Worm (Caenorhabditis elegans) whole organism, L1 larva: ENCODE data around the gene ttll-15.
A peak's percentile ranks its signal among the peaks of the same experiment; 100 is the strongest.

Experiments used
- C04F5.9 ChIP-seq: sonication (generic microtip); optimal IDR thresholded peaks from 2 replicates; lab custom pipeline; 2016; ENCODE audit warnings: missing genetic modification characterization, missing compliant biosample characterization
- C34B4.2 ChIP-seq: sonication (generic microtip); optimal IDR thresholded peaks from 2 replicates; lab custom pipeline; 2017; ENCODE audit warnings: mild to moderate bottlenecking, missing genetic modification characterization, missing compliant biosample characterization
- Y116A8C.19 ChIP-seq: sonication (generic microtip); optimal IDR thresholded peaks from 2 replicates; lab custom pipeline; 2016; ENCODE audit warnings: missing compliant biosample characterization, missing genetic modification characterization, borderline replicate concordance
- aha-1 ChIP-seq: fragments of 150-350 bp; optimal IDR thresholded peaks from 2 replicates; lab custom pipeline; 2014; ENCODE audit warnings: missing biosample characterization, missing genetic modification characterization
- alr-1 ChIP-seq: fragments of 200-800 bp; sonication (Bioruptor generic); optimal IDR thresholded peaks from 2 replicates; lab custom pipeline; 2018; ENCODE audit warnings: borderline replicate concordance, mild to moderate bottlenecking, missing genetic modification characterization, missing compliant biosample characterization
- aly-2 ChIP-seq: fragments of 150-350 bp; optimal IDR thresholded peaks from 2 replicates; lab custom pipeline; 2014; ENCODE audit warnings: missing biosample characterization, missing genetic modification characterization
- ceh-8 ChIP-seq: fragments of 200-800 bp; sonication (Bioruptor generic); optimal IDR thresholded peaks from 2 replicates; lab custom pipeline; 2018; ENCODE audit warnings: mild to moderate bottlenecking, missing genetic modification characterization, moderate library complexity, missing compliant biosample characterization
- ceh-82 ChIP-seq, 3 experiments: fragments of 150-350 bp in 1 of 3; sonication (generic microtip) in 2 of 3; optimal IDR thresholded peaks; 2 replicates each; lab custom pipeline; 2014 to 2017; ENCODE audit warnings: missing biosample characterization in 3 of 3, missing genetic modification characterization in 3 of 3
- ceh-90 ChIP-seq: sonication (generic microtip); optimal IDR thresholded peaks from 2 replicates; lab custom pipeline; 2016; ENCODE audit warnings: missing genetic modification characterization, missing compliant biosample characterization
- ces-1 ChIP-seq: fragments of 150-350 bp; optimal IDR thresholded peaks from 2 replicates; lab custom pipeline; 2014; ENCODE audit warnings: missing biosample characterization, missing genetic modification reagents, missing genetic modification characterization
- dpl-1 ChIP-seq, 3 experiments: fragments of 150-350 bp in 2 of 3; sonication (generic microtip) in 1 of 3; optimal IDR thresholded peaks; 2 replicates each; lab custom pipeline; 2014 to 2017; ENCODE audit warnings: missing biosample characterization in 3 of 3, missing genetic modification characterization in 3 of 3, missing genetic modification reagents in 3 of 3
- dsc-1 ChIP-seq: sonication (generic microtip); optimal IDR thresholded peaks from 2 replicates; lab custom pipeline; 2016; ENCODE audit warnings: mild to moderate bottlenecking, missing genetic modification characterization, missing compliant biosample characterization
- efl-1 ChIP-seq, 4 experiments: fragments of 150-350 bp; optimal IDR thresholded peaks in 3 of 4; peaks in 1 of 4; 1 replicate in 1 of 4; 2 replicates in 3 of 4; lab custom pipeline; 2014; ENCODE audit warnings: missing biosample characterization in 2 of 4, missing genetic modification characterization in 2 of 4, missing genetic modification reagents in 2 of 4
- elt-2 ChIP-seq: sonication (generic microtip); optimal IDR thresholded peaks from 2 replicates; lab custom pipeline; 2016; ENCODE audit warnings: missing genetic modification characterization, mild to moderate bottlenecking, inconsistent platforms, missing compliant biosample characterization, missing genetic modification reagents
- fkh-10 ChIP-seq: sonication (generic microtip); optimal IDR thresholded peaks from 2 replicates; lab custom pipeline; 2017; ENCODE audit warnings: missing biosample characterization, missing genetic modification reagents, missing genetic modification characterization
- fkh-4 ChIP-seq: sonication (generic microtip); optimal IDR thresholded peaks from 2 replicates; lab custom pipeline; 2016; ENCODE audit warnings: missing compliant biosample characterization, missing genetic modification characterization, borderline replicate concordance
- fos-1 ChIP-seq: fragments of 150-350 bp; optimal IDR thresholded peaks from 2 replicates; lab custom pipeline; 2014; ENCODE audit warnings: missing biosample characterization, missing genetic modification characterization
- hlh-17 ChIP-seq: fragments of 200-800 bp; sonication (Bioruptor generic); optimal IDR thresholded peaks from 2 replicates; lab custom pipeline; 2018; ENCODE audit warnings: missing genetic modification characterization, mild to moderate bottlenecking, missing compliant biosample characterization, moderate library complexity, borderline replicate concordance
- irx-1 ChIP-seq: sonication (generic microtip); optimal IDR thresholded peaks from 2 replicates; lab custom pipeline; 2016; ENCODE audit warnings: missing genetic modification characterization, missing compliant biosample characterization
- isw-1 ChIP-seq: fragments of 200-800 bp; sonication (Bioruptor generic); IDR thresholded peaks from 2 replicates; pipeline ENCODE4 v1.3.6; 2022; ENCODE audit warnings: missing genetic modification characterization, missing compliant biosample characterization
- jun-1 ChIP-seq: fragments of 150-350 bp; optimal IDR thresholded peaks from 2 replicates; lab custom pipeline; 2014; ENCODE audit warnings: missing biosample characterization, missing genetic modification reagents, missing genetic modification characterization
- lir-3 ChIP-seq: sonication (generic microtip); optimal IDR thresholded peaks from 2 replicates; lab custom pipeline; 2016; ENCODE audit warnings: mild to moderate bottlenecking, missing genetic modification characterization, moderate library complexity, missing compliant biosample characterization; ENCODE audit not compliant: poor library complexity
- mdl-1 ChIP-seq, 2 experiments: fragments of 150-350 bp; optimal IDR thresholded peaks; 2 replicates each; lab custom pipeline; 2014 to 2017; ENCODE audit warnings: missing biosample characterization in 2 of 2, missing genetic modification characterization in 2 of 2, inconsistent platforms in 1 of 2
- nhr-20 ChIP-seq: sonication (generic microtip); optimal IDR thresholded peaks from 2 replicates; lab custom pipeline; 2016; ENCODE audit warnings: mild to moderate bottlenecking, missing genetic modification characterization, missing compliant biosample characterization
- nhr-237 ChIP-seq: fragments of 150-350 bp; optimal IDR thresholded peaks from 2 replicates; lab custom pipeline; 2014; ENCODE audit warnings: missing biosample characterization, missing genetic modification characterization
- nhr-28 ChIP-seq: fragments of 150-350 bp; optimal IDR thresholded peaks from 2 replicates; lab custom pipeline; 2014; ENCODE audit warnings: missing biosample characterization, missing genetic modification characterization
- nhr-71 ChIP-seq: sonication (generic microtip); optimal IDR thresholded peaks from 2 replicates; lab custom pipeline; 2016; ENCODE audit warnings: mild to moderate bottlenecking, missing genetic modification characterization, moderate library complexity, missing compliant biosample characterization
- nhr-85 ChIP-seq: sonication (generic microtip); peaks from one replicate; lab custom pipeline; 2016; ENCODE audit warnings: missing genetic modification characterization, inconsistent platforms, missing compliant biosample characterization
- nhr-90 ChIP-seq: sonication (generic microtip); optimal IDR thresholded peaks from 2 replicates; lab custom pipeline; 2016; ENCODE audit warnings: mild to moderate bottlenecking, missing genetic modification characterization, missing compliant biosample characterization; ENCODE audit not compliant: poor library complexity
- pag-3 ChIP-seq: sonication (generic microtip); optimal IDR thresholded peaks from 2 replicates; lab custom pipeline; 2017; ENCODE audit warnings: missing genetic modification characterization, mild to moderate bottlenecking, missing compliant biosample characterization, antibody characterized with exemption, borderline replicate concordance; ENCODE audit not compliant: insufficient read depth
- pax-3 ChIP-seq: fragments of 200-800 bp; sonication (Bioruptor generic); optimal IDR thresholded peaks from 2 replicates; lab custom pipeline; 2018; ENCODE audit warnings: mild to moderate bottlenecking, missing genetic modification characterization, moderate library complexity, missing compliant biosample characterization
- rnt-1 ChIP-seq: sonication (generic microtip); optimal IDR thresholded peaks from 2 replicates; lab custom pipeline; 2016; ENCODE audit warnings: mild to moderate bottlenecking, missing genetic modification characterization, moderate library complexity, missing compliant biosample characterization
- snpc-4 ChIP-seq: fragments of 150-350 bp; optimal IDR thresholded peaks from 2 replicates; lab custom pipeline; 2014; ENCODE audit warnings: missing biosample characterization, missing genetic modification characterization
- snu-23 ChIP-seq: sonication (generic microtip); optimal IDR thresholded peaks from 2 replicates; lab custom pipeline; 2016; ENCODE audit warnings: missing genetic modification characterization, missing compliant biosample characterization
- sox-4 ChIP-seq: sonication (generic microtip); optimal IDR thresholded peaks from 2 replicates; lab custom pipeline; 2016; ENCODE audit warnings: missing genetic modification characterization, missing compliant biosample characterization
- sup-37 ChIP-seq: fragments of 200-800 bp; sonication (Bioruptor generic); optimal IDR thresholded peaks from 2 replicates; lab custom pipeline; 2018; ENCODE audit warnings: mild to moderate bottlenecking, missing genetic modification characterization, missing compliant biosample characterization
- unc-130 ChIP-seq: fragments of 150-350 bp; optimal IDR thresholded peaks from 2 replicates; lab custom pipeline; 2017; ENCODE audit warnings: missing biosample characterization, missing genetic modification characterization, inconsistent platforms
- unc-30 ChIP-seq: sonication (generic microtip); optimal IDR thresholded peaks from 2 replicates; lab custom pipeline; 2017; ENCODE audit warnings: missing biosample characterization, missing genetic modification characterization
- unc-86 ChIP-seq: sonication (generic microtip); optimal IDR thresholded peaks from 2 replicates; lab custom pipeline; 2016; ENCODE audit warnings: missing genetic modification characterization, missing compliant biosample characterization
- xbp-1 ChIP-seq: sonication (generic microtip); optimal IDR thresholded peaks from 2 replicates; lab custom pipeline; 2016; ENCODE audit warnings: missing genetic modification characterization, missing compliant biosample characterization
- zag-1 ChIP-seq: fragments of 150-350 bp; optimal IDR thresholded peaks from 2 replicates; lab custom pipeline; 2014; ENCODE audit warnings: missing biosample characterization, missing genetic modification characterization
- zip-4 ChIP-seq: fragments of 200-800 bp; sonication (Bioruptor generic); optimal IDR thresholded peaks from 2 replicates; lab custom pipeline; 2018; ENCODE audit warnings: mild to moderate bottlenecking, missing genetic modification characterization, moderate library complexity, missing compliant biosample characterization
- ztf-11 ChIP-seq, 2 experiments: sonication (generic microtip); optimal IDR thresholded peaks; 2 replicates each; lab custom pipeline; 2016 to 2017; ENCODE audit warnings: missing genetic modification characterization in 2 of 2, missing biosample characterization in 1 of 2, missing compliant biosample characterization in 1 of 2

ttll-15 gene

ce11 chrV:10355773-10356335, 2.5 kb upstream of the ttll-15 start, which contains the start of gene sluh-7 (continued):
- TF ChIP-seq fkh-10 (GFP tag; lab: Kevin White, UChicago) (no peak), unc-130 (tag; lab: Kevin White, UChicago) (peak; percentile 71), lir-3 (peak; percentile 97), nhr-237 (peak; percentile 41), ceh-82 (tag; optimal IDR thresholded peaks at IDR 0.05; lab: Kevin White, UChicago) (peak; percentile 69 to 78 (median 74)), C34B4.2 (tag; lab: Kevin White, UChicago) (no peak), pax-3 (tag; lab: Kevin White, UChicago) (peak; percentile 84), snpc-4 (tag; lab: Kevin White, UChicago) (peak; percentile 26), pag-3 (no peak), nhr-28 (tag; lab: Kevin White, UChicago) (no peak), unc-86 (peak; percentile 82), rnt-1 (tag; lab: Kevin White, UChicago) (peak; percentile 99), C04F5.9 (tag; lab: Kevin White, UChicago) (peak; percentile 79), nhr-71 (tag; lab: Kevin White, UChicago) (peak; percentile 94), hlh-17 (GFP tag; lab: Kevin White, UChicago) (no peak), sup-37 (GFP tag; lab: Kevin White, UChicago) (peak; percentile 63), Y116A8C.19 (tag; lab: Kevin White, UChicago) (peak; percentile 77), aly-2 (tag; lab: Kevin White, UChicago) (peak; percentile 24), ces-1 (GFP tag; lab: Kevin White, UChicago) (no peak), efl-1 (optimal IDR thresholded peaks at IDR 0.05; lab: Kevin White, UChicago) (peak; percentile 80 to 95), efl-1 (GFP tag; optimal IDR thresholded peaks at IDR 0.05 in 1 of 2; lab: Kevin White, UChicago) (peak; percentile 95 to 99), zag-1 (tag; lab: Kevin White, UChicago) (no peak), ztf-11 (tag; optimal IDR thresholded peaks at IDR 0.05; lab: Kevin White, UChicago) (peak in 1 of 2 experiments; percentile 96), jun-1 (tag; lab: Kevin White, UChicago) (no peak), ceh-90 (tag; lab: Kevin White, UChicago) (peak; percentile 96), dsc-1 (tag; lab: Kevin White, UChicago) (peak; percentile 91), nhr-85 (tag; lab: Kevin White, UChicago) (peak; percentile 95), elt-2 (peak; percentile 65), sox-4 (tag; lab: Kevin White, UChicago) (peak; percentile 90), fkh-4 (tag; lab: Kevin White, UChicago) (peak; percentile 95), nhr-20 (tag; lab: Kevin White, UChicago) (peak; percentile 88), ceh-8 (no peak), fos-1 (tag; lab: Kevin White, UChicago) (peak; percentile 44), aha-1 (tag; lab: Kevin White, UChicago) (no peak), mdl-1 (tag; optimal IDR thresholded peaks at IDR 0.05; lab: Kevin White, UChicago) (peak in 1 of 2 experiments; percentile 35), dpl-1 (GFP tag; optimal IDR thresholded peaks at IDR 0.05; lab: Kevin White, UChicago) (peak; percentile 91 to 96 (median 94)), xbp-1 (peak; percentile 89), alr-1 (tag; lab: Kevin White, UChicago) (no peak), irx-1 (tag; lab: Kevin White, UChicago) (peak; percentile 95), unc-30 (tag; lab: Kevin White, UChicago) (peak; percentile 22), snu-23 (GFP tag; lab: Kevin White, UChicago) (peak; percentile 87), zip-4 (GFP tag; lab: Kevin White, UChicago) (peak; percentile 20), nhr-90 (peak; percentile 97), isw-1 (peak; percentile 82)
